Fruit fly (Drosophila melanogaster): ENCODE measurements around the gene Flo2.

- TF ChIP-seq lola (GFP tag; optimal IDR thresholded peaks at IDR 0.05) (no peak), fru (GFP tag; optimal IDR thresholded peaks at IDR 0.05) (no peak), Jra (GFP tag; optimal IDR thresholded peaks at IDR 0.05) (no peak), CG32264 (GFP tag; optimal IDR thresholded peaks at IDR 0.05) (no peak), GATAd (GFP tag; optimal IDR thresholded peaks at IDR 0.05) (no peak)
Measured at dm6 chrX:14893872-14894271, 54.7 kb downstream of the Flo2 start.
